Fruit fly (Drosophila melanogaster) S2 (cell line): ENCODE results near the gene Cpr65Au.

Experiments used
- CG8478 ChIP-seq: fragments of >200 bp; optimal IDR thresholded peaks from 2 replicates; lab custom pipeline; 2018
- CTCF ChIP-seq, 2 experiments: fragments of >200 bp; optimal IDR thresholded peaks; 2 replicates each; lab custom pipeline; 2018

dm6 chr3L:6125409-6125689, 6.6 kb downstream of the Cpr65Au start:
- TF ChIP-seq CTCF (optimal IDR thresholded peaks at IDR 0.05; lab: Kevin White, UChicago) (no peak), CG8478 (lab: Kevin White, UChicago) (no peak)
